Fruit fly (Drosophila melanogaster) whole organism, embryonic: ENCODE measurements around the gene CG1142.

Experiments
- Adf1 ChIP-seq: fragments of 200-800 bp; sonication (Bioruptor generic); IDR thresholded peaks from 2 replicates; pipeline ENCODE4 v1.3.6; 2022; ENCODE audit warnings: missing biosample characterization, missing genetic modification characterization
- BEAF-32 ChIP-seq: fragments of 200-800 bp; sonication (Bioruptor generic); optimal IDR thresholded peaks from 3 replicates; lab custom pipeline; 2017; ENCODE audit warnings: missing biosample characterization, missing genetic modification characterization, mild to moderate bottlenecking, moderate library complexity, missing genetic modification reagents
- CG12071 ChIP-seq: fragments of 200-800 bp; sonication (Bioruptor generic); optimal IDR thresholded peaks from 3 replicates; lab custom pipeline; 2018; ENCODE audit warnings: missing biosample characterization, mild to moderate bottlenecking, missing genetic modification characterization
- CG12104 ChIP-seq: fragments of 200-800 bp; sonication (Bioruptor generic); optimal IDR thresholded peaks from 3 replicates; lab custom pipeline; 2016; ENCODE audit warnings: missing biosample characterization, missing genetic modification characterization
- CG12942 ChIP-seq: fragments of 200-800 bp; sonication (Bioruptor generic); optimal IDR thresholded peaks from 3 replicates; lab custom pipeline; 2016; ENCODE audit warnings: missing biosample characterization, missing genetic modification characterization
- CG15073 ChIP-seq: fragments of 200-800 bp; sonication (Bioruptor generic); optimal IDR thresholded peaks from 2 replicates; lab custom pipeline; 2016; ENCODE audit warnings: missing biosample characterization, missing genetic modification characterization
- CG1603 ChIP-seq: fragments of 200-800 bp; sonication (Bioruptor generic); optimal IDR thresholded peaks from 2 replicates; lab custom pipeline; 2019; ENCODE audit warnings: missing biosample characterization, mild to moderate bottlenecking, missing genetic modification characterization, moderate library complexity
- CG16779 ChIP-seq: fragments of 200-800 bp; sonication (Bioruptor generic); IDR thresholded peaks from 2 replicates; pipeline ENCODE4 v1.3.6; 2022; ENCODE audit warnings: missing biosample characterization, missing genetic modification characterization
- CG2116 ChIP-seq: fragments of 200-800 bp; sonication (Bioruptor generic); optimal IDR thresholded peaks from 3 replicates; lab custom pipeline; 2018; ENCODE audit warnings: missing biosample characterization, mild to moderate bottlenecking, missing genetic modification characterization
- CG2129 ChIP-seq: fragments of 200-800 bp; sonication (Bioruptor generic); IDR thresholded peaks from 2 replicates; pipeline ENCODE4 v1.3.6; 2022; ENCODE audit warnings: missing biosample characterization, missing genetic modification characterization; ENCODE audit not compliant: partially characterized antibody
- CG2875 ChIP-seq: fragments of 200-800 bp; sonication (Bioruptor generic); optimal IDR thresholded peaks from 2 replicates; lab custom pipeline; 2017; ENCODE audit warnings: missing biosample characterization, mild to moderate bottlenecking, missing genetic modification characterization, missing genetic modification reagents
- CG32532 ChIP-seq: fragments of 200-800 bp; sonication (Bioruptor generic); IDR thresholded peaks from 2 replicates; pipeline ENCODE4 v1.3.6; 2022; ENCODE audit warnings: missing biosample characterization, missing genetic modification characterization
- CG3726 ChIP-seq: fragments of 200-800 bp; sonication (Bioruptor generic); IDR thresholded peaks from 3 replicates; pipeline ENCODE4, ENCODE4 v1.3.6; 2022; ENCODE audit warnings: missing biosample characterization, missing genetic modification characterization
- CG3995 ChIP-seq: fragments of 200-800 bp; sonication (Bioruptor generic); optimal IDR thresholded peaks from 3 replicates; lab custom pipeline; 2016; ENCODE audit warnings: missing biosample characterization, missing genetic modification characterization
- CG4404 ChIP-seq: fragments of 200-800 bp; sonication (Bioruptor generic); IDR thresholded peaks from 2 replicates; pipeline ENCODE4 v1.3.6; 2022; ENCODE audit warnings: missing biosample characterization, missing genetic modification characterization
- CG4617 ChIP-seq: fragments of 200-800 bp; sonication (Bioruptor generic); optimal IDR thresholded peaks from 3 replicates; lab custom pipeline; 2016; ENCODE audit warnings: missing biosample characterization, missing genetic modification characterization, borderline replicate concordance
- CG6791 ChIP-seq: fragments of 200-800 bp; sonication (Bioruptor generic); IDR thresholded peaks from 3 replicates; pipeline ENCODE4 v1.3.6; 2022; ENCODE audit warnings: missing biosample characterization, missing genetic modification characterization; ENCODE audit not compliant: partially characterized antibody
- CG7372 ChIP-seq: fragments of 200-800 bp; sonication (Bioruptor generic); IDR thresholded peaks from 2 replicates; pipeline ENCODE4 v1.3.6; 2022; ENCODE audit warnings: missing biosample characterization, missing genetic modification characterization
- CG7786 ChIP-seq: fragments of 200-800 bp; sonication (Bioruptor generic); optimal IDR thresholded peaks from 2 replicates; lab custom pipeline; 2016; ENCODE audit warnings: missing biosample characterization, missing genetic modification characterization
- CG7839 ChIP-seq: fragments of 200-800 bp; sonication (Bioruptor generic); optimal IDR thresholded peaks from 3 replicates; lab custom pipeline; 2018; ENCODE audit warnings: missing biosample characterization, mild to moderate bottlenecking, missing genetic modification characterization, moderate library complexity
- Fer3 ChIP-seq: fragments of 200-800 bp; sonication (Bioruptor generic); optimal IDR thresholded peaks from 2 replicates; lab custom pipeline; 2018; ENCODE audit warnings: missing biosample characterization, mild to moderate bottlenecking, missing genetic modification characterization, moderate library complexity
- Meics ChIP-seq: fragments of 200-800 bp; sonication (Bioruptor generic); optimal IDR thresholded peaks from 2 replicates; lab custom pipeline; 2017; ENCODE audit warnings: missing biosample characterization, mild to moderate bottlenecking, missing genetic modification characterization
- NC2β ChIP-seq: fragments of 200-800 bp; sonication (Bioruptor generic); optimal IDR thresholded peaks from 2 replicates; lab custom pipeline; 2016; ENCODE audit warnings: missing biosample characterization, missing genetic modification characterization
- NFAT ChIP-seq: fragments of 200-800 bp; sonication (Bioruptor generic); IDR thresholded peaks from 2 replicates; pipeline ENCODE4 v1.3.6; 2022; ENCODE audit warnings: missing biosample characterization, missing genetic modification characterization
- Neu2 ChIP-seq: fragments of 200-800 bp; sonication (Bioruptor generic); optimal IDR thresholded peaks from 3 replicates; lab custom pipeline; 2016; ENCODE audit warnings: missing biosample characterization, missing genetic modification characterization, borderline replicate concordance
- Rfx ChIP-seq: fragments of 200-800 bp; sonication (Bioruptor generic); IDR thresholded peaks from 2 replicates; pipeline ENCODE4 v1.3.6; 2022; ENCODE audit warnings: missing biosample characterization, missing genetic modification characterization
- Usf ChIP-seq: fragments of 200-800 bp; sonication (Bioruptor generic); optimal IDR thresholded peaks from 2 replicates; lab custom pipeline; 2017; ENCODE audit warnings: missing genotype, missing biosample characterization, missing genetic modification characterization
- aop ChIP-seq: fragments of 200-800 bp; sonication (Bioruptor generic); IDR thresholded peaks from 2 replicates; pipeline ENCODE4 v1.3.6; 2022; ENCODE audit warnings: missing biosample characterization, missing genetic modification characterization
- ato ChIP-seq: fragments of 200-800 bp; sonication (Bioruptor generic); IDR thresholded peaks from 2 replicates; pipeline ENCODE4 v1.3.6; 2022; ENCODE audit warnings: missing biosample characterization, missing genetic modification characterization; ENCODE audit not compliant: partially characterized antibody
- bigmax ChIP-seq: fragments of 200-800 bp; sonication (Bioruptor generic); optimal IDR thresholded peaks from 2 replicates; lab custom pipeline; 2018; ENCODE audit warnings: missing biosample characterization, mild to moderate bottlenecking, missing genetic modification characterization
- bowl ChIP-seq: fragments of 200-800 bp; sonication (Bioruptor generic); IDR thresholded peaks from 2 replicates; pipeline ENCODE4 v1.3.6; 2022; ENCODE audit warnings: missing biosample characterization, missing genetic modification characterization
- br ChIP-seq: fragments of >200 bp; optimal IDR thresholded peaks from 2 replicates; lab custom pipeline; 2017
- bsh ChIP-seq, 2 experiments: fragments of 200-800 bp; sonication (Bioruptor generic); optimal IDR thresholded peaks; 2 replicates each; lab custom pipeline; 2017 to 2018; ENCODE audit warnings: mild to moderate bottlenecking in 2 of 2, missing biosample characterization in 2 of 2, missing genetic modification characterization in 2 of 2, moderate library complexity in 1 of 2
- cg ChIP-seq: fragments of 200-800 bp; sonication (Bioruptor generic); optimal IDR thresholded peaks from 3 replicates; lab custom pipeline; 2019; ENCODE audit warnings: missing biosample characterization, mild to moderate bottlenecking, missing genetic modification characterization, moderate library complexity
- danr ChIP-seq: fragments of 200-800 bp; sonication (Bioruptor generic); IDR thresholded peaks from 2 replicates; pipeline ENCODE4 v1.3.6; 2022; ENCODE audit warnings: missing biosample characterization, missing genetic modification characterization
- dmrt11E ChIP-seq: fragments of 200-800 bp; sonication (Bioruptor generic); optimal IDR thresholded peaks from 3 replicates; lab custom pipeline; 2018; ENCODE audit warnings: missing biosample characterization, mild to moderate bottlenecking, missing genetic modification characterization, moderate library complexity
- hbn ChIP-seq: fragments of 200-800 bp; sonication (Bioruptor generic); IDR thresholded peaks from 2 replicates; pipeline ENCODE4 v1.3.6; 2022; ENCODE audit warnings: missing biosample characterization, missing genetic modification characterization; ENCODE audit not compliant: partially characterized antibody
- ind ChIP-seq: fragments of 200-800 bp; sonication (Bioruptor generic); optimal IDR thresholded peaks from 3 replicates; lab custom pipeline; 2016; ENCODE audit warnings: missing biosample characterization, missing genetic modification characterization
- mirr ChIP-seq: fragments of 200-800 bp; sonication (Bioruptor generic); optimal IDR thresholded peaks from 3 replicates; lab custom pipeline; 2018; ENCODE audit warnings: missing biosample characterization, mild to moderate bottlenecking, missing genetic modification characterization
- mld ChIP-seq: fragments of 200-800 bp; sonication (Bioruptor generic); IDR thresholded peaks from 3 replicates; pipeline ENCODE4 v1.3.6; 2022; ENCODE audit warnings: missing biosample characterization, missing genetic modification characterization; ENCODE audit not compliant: partially characterized antibody
- nerfin-2 ChIP-seq: fragments of 200-800 bp; sonication (Bioruptor generic); IDR thresholded peaks from 2 replicates; pipeline ENCODE4 v1.3.6; 2022; ENCODE audit warnings: missing biosample characterization, missing genetic modification characterization; ENCODE audit not compliant: partially characterized antibody
- nom ChIP-seq: fragments of 200-800 bp; sonication (Bioruptor generic); optimal IDR thresholded peaks from 2 replicates; lab custom pipeline; 2017; ENCODE audit warnings: missing biosample characterization, missing genetic modification characterization, mild to moderate bottlenecking, moderate library complexity, missing genetic modification reagents
- oc ChIP-seq: fragments of 200-800 bp; sonication (Bioruptor generic); optimal IDR thresholded peaks from 2 replicates; lab custom pipeline; 2018; ENCODE audit warnings: missing biosample characterization, mild to moderate bottlenecking, missing genetic modification characterization, moderate library complexity
- pb ChIP-seq: fragments of 200-800 bp; sonication (Bioruptor generic); optimal IDR thresholded peaks from 3 replicates; lab custom pipeline; 2016; ENCODE audit warnings: missing biosample characterization, missing genetic modification characterization
- prd ChIP-seq, 3 experiments: fragments of >200 bp in 2 of 3; fragments of 200-800 bp in 1 of 3; sonication (Bioruptor generic) in 1 of 3; optimal IDR thresholded peaks in 2 of 3; IDR thresholded peaks in 1 of 3; 2 replicates in 2 of 3; 3 replicates in 1 of 3; pipeline versions ENCODE4 v1.3.6 to Lab custom; 2017 to 2022; ENCODE audit warnings: missing biosample characterization in 1 of 3, missing genetic modification characterization in 1 of 3
- pum ChIP-seq: fragments of 200-800 bp; sonication (Bioruptor generic); optimal IDR thresholded peaks from 2 replicates; lab custom pipeline; 2016; ENCODE audit warnings: missing biosample characterization, missing genetic modification characterization
- ranshi ChIP-seq: fragments of 200-800 bp; sonication (Bioruptor generic); IDR thresholded peaks from 2 replicates; pipeline ENCODE4 v1.3.6; 2022; ENCODE audit warnings: missing biosample characterization, missing genetic modification characterization
- sd ChIP-seq: fragments of 200-800 bp; sonication (Bioruptor generic); optimal IDR thresholded peaks from 3 replicates; lab custom pipeline; 2018; ENCODE audit warnings: missing biosample characterization, mild to moderate bottlenecking, missing genetic modification characterization, moderate library complexity
- sob ChIP-seq: fragments of 200-800 bp; sonication (Bioruptor generic); IDR thresholded peaks from 2 replicates; pipeline ENCODE4 v1.3.6; 2022; ENCODE audit warnings: missing biosample characterization, missing genetic modification characterization
- zfh2 ChIP-seq: fragments of 200-800 bp; sonication (Bioruptor generic); optimal IDR thresholded peaks from 2 replicates; lab custom pipeline; 2016; ENCODE audit warnings: missing biosample characterization, missing genetic modification characterization

Gene CG1142

dm6 chr3R:7492099-7492498 lies 18.5 kb upstream of the CG1142 start (continued):
- TF ChIP-seq sob (GFP tag; lab: Robert Waterston, UW) (peak; percentile 57), CG32532 (peak; percentile 12; the same call in 1 of the 2 replicates), pb (GFP tag; lab: Kevin White, UChicago) (no peak), bigmax (GFP tag; lab: Kevin White, UChicago) (no peak), CG15073 (GFP tag; lab: Kevin White, UChicago) (no peak), CG16779 (no peak), oc (no peak), cg (GFP tag; lab: Kevin White, UChicago) (no peak), CG1603 (peak; percentile 34), br (no peak), bowl (GFP tag; lab: Robert Waterston, UW) (no peak), CG6791 (GFP tag; lab: Robert Waterston, UW) (peak; percentile 54; the same call in 1 of the 3 replicates), CG2129 (GFP tag; lab: Robert Waterston, UW) (no peak), pum (GFP tag; lab: Kevin White, UChicago) (peak; percentile 22), NC2β (GFP tag; lab: Kevin White, UChicago) (no peak), CG7839 (tag; lab: Kevin White, UChicago) (peak; percentile 51), hbn (GFP tag; lab: Robert Waterston, UW) (no peak), CG12104 (no peak), CG3726 (no peak), aop (GFP tag; lab: Robert Waterston, UW) (no peak), CG2116 (GFP tag; lab: Kevin White, UChicago) (no peak), prd (optimal IDR thresholded peaks at IDR 0.05; lab: Kevin White, UChicago) (no peak), prd (GFP tag; IDR thresholded peaks at IDR 0.05; lab: Robert Waterston, UW) (peak; percentile 42; the same call in 1 of the 3 replicates), CG12071 (no peak), CG2875 (GFP tag; lab: Kevin White, UChicago) (no peak), mld (0 out of 3 replicates have a peak, but pooled peaks have one; percentile 11), CG7372 (GFP tag; lab: Robert Waterston, UW) (0 out of 2 replicates have a peak, but pooled peaks have one; percentile 6), Rfx (GFP tag; lab: Robert Waterston, UW) (peak; percentile 46), NFAT (peak; percentile 53; the same call in 1 of the 2 replicates), CG3995 (no peak), zfh2 (GFP tag; lab: Kevin White, UChicago) (no peak), bsh (GFP tag; optimal IDR thresholded peaks at IDR 0.05; lab: Kevin White, UChicago) (no peak), nom (GFP tag; lab: Kevin White, UChicago) (no peak), Fer3 (tag; lab: Kevin White, UChicago) (no peak), dmrt11E (no peak), ranshi (GFP tag; lab: Robert Waterston, UW) (no peak), Meics (GFP tag; lab: Kevin White, UChicago) (peak; percentile 26), BEAF-32 (GFP tag; lab: Kevin White, UChicago) (no peak), CG7786 (GFP tag; lab: Kevin White, UChicago) (no peak), ato (GFP tag; lab: Robert Waterston, UW) (peak; percentile 65), CG12942 (no peak), CG4404 (GFP tag; lab: Robert Waterston, UW) (no peak), danr (GFP tag; lab: Robert Waterston, UW) (no peak), CG4617 (GFP tag; lab: Kevin White, UChicago) (no peak), mirr (GFP tag; lab: Kevin White, UChicago) (peak; percentile 30), Adf1 (GFP tag; lab: Robert Waterston, UW) (no peak), nerfin-2 (GFP tag; lab: Robert Waterston, UW) (peak; percentile 78), Neu2 (GFP tag; lab: Kevin White, UChicago) (no peak), ind (GFP tag; lab: Kevin White, UChicago) (peak; percentile 6), Usf (GFP tag; lab: Kevin White, UChicago) (no peak), sd (tag; lab: Kevin White, UChicago) (no peak)
